Worm (Caenorhabditis elegans) whole organism, L4 larva: Measurements from ENCODE around the gene atf-7.
A peak's percentile ranks its signal among the peaks of the same experiment; 100 is the strongest.

ENCODE experiments used
- F10B5.3 ChIP-seq: sonication (generic microtip); optimal IDR thresholded peaks from 2 replicates; lab custom pipeline; 2016; ENCODE audit warnings: mild to moderate bottlenecking, missing genetic modification characterization, missing compliant biosample characterization
- Y75B8A.6 ChIP-seq: fragments of 200-800 bp; sonication (Bioruptor generic); IDR thresholded peaks from 2 replicates; pipeline ENCODE4 v1.3.6; 2022; ENCODE audit warnings: missing genetic modification reagents, missing genetic modification characterization, missing compliant biosample characterization
- ZK337.2 ChIP-seq: fragments of 200-800 bp; sonication (Bioruptor generic); IDR thresholded peaks from 2 replicates; pipeline ENCODE4 v1.3.6; 2022; ENCODE audit warnings: missing genetic modification reagents, missing genetic modification characterization, missing compliant biosample characterization
- ZK546.5 ChIP-seq, 2 experiments: sonication (generic microtip); optimal IDR thresholded peaks; 2 replicates each; lab custom pipeline; 2017; ENCODE audit warnings: missing biosample characterization in 2 of 2, missing genetic modification characterization in 2 of 2
- aha-1 ChIP-seq: fragments of 150-350 bp; peaks from one replicate; lab custom pipeline; 2014; ENCODE audit warnings: missing biosample characterization, missing genetic modification characterization
- ceh-20 ChIP-seq: fragments of 200-800 bp; sonication (Bioruptor generic); IDR thresholded peaks from 2 replicates; pipeline ENCODE4 v1.3.6; 2022; ENCODE audit warnings: missing genetic modification reagents, missing genetic modification characterization, missing compliant biosample characterization
- ceh-62 ChIP-seq: sonication (generic microtip); optimal IDR thresholded peaks from 2 replicates; lab custom pipeline; 2017; ENCODE audit warnings: missing biosample characterization, missing genetic modification characterization
- ctbp-1 ChIP-seq: fragments of 200-800 bp; sonication (Bioruptor generic); IDR thresholded peaks from 2 replicates; pipeline ENCODE4 v1.3.6; 2022; ENCODE audit warnings: missing genetic modification reagents, missing genetic modification characterization, missing compliant biosample characterization
- dmd-8 ChIP-seq: fragments of 200-800 bp; sonication (Bioruptor generic); IDR thresholded peaks from 2 replicates; pipeline ENCODE4 v1.3.6; 2022; ENCODE audit warnings: missing genetic modification characterization, missing compliant biosample characterization
- dmd-9 ChIP-seq: fragments of 200-800 bp; sonication (Bioruptor generic); IDR thresholded peaks from 2 replicates; pipeline ENCODE4 v1.3.6; 2022; ENCODE audit warnings: missing genetic modification reagents, missing genetic modification characterization, missing compliant biosample characterization
- dve-1 ChIP-seq: sonication (generic microtip); optimal IDR thresholded peaks from 2 replicates; lab custom pipeline; 2017; ENCODE audit warnings: antibody characterized with exemption, mild to moderate bottlenecking, missing genetic modification characterization, missing compliant biosample characterization; ENCODE audit not compliant: insufficient read depth
- egl-43 ChIP-seq: fragments of 200-800 bp; sonication (Bioruptor generic); IDR thresholded peaks from 2 replicates; pipeline ENCODE4 v1.3.6; 2022; ENCODE audit warnings: missing genetic modification reagents, missing genetic modification characterization, missing compliant biosample characterization
- hif-1 ChIP-seq, 2 experiments: sonication (generic microtip); optimal IDR thresholded peaks; 2 replicates each; lab custom pipeline; 2016 to 2017; ENCODE audit warnings: missing compliant biosample characterization in 2 of 2, missing genetic modification characterization in 2 of 2, missing genetic modification reagents in 2 of 2, missing genotype in 2 of 2, mild to moderate bottlenecking in 1 of 2
- hlh-30 ChIP-seq: sonication (generic microtip); optimal IDR thresholded peaks from 2 replicates; lab custom pipeline; 2017; ENCODE audit warnings: antibody characterized with exemption, mild to moderate bottlenecking, missing genetic modification characterization, missing compliant biosample characterization; ENCODE audit not compliant: insufficient read depth
- lin-15B ChIP-seq: fragments of 150-350 bp; sonication (generic microtip); optimal IDR thresholded peaks from 3 replicates; lab custom pipeline; 2014; ENCODE audit warnings: missing biosample characterization, missing genetic modification characterization
- madf-5 ChIP-seq, 2 experiments: fragments of 200-800 bp; sonication (Bioruptor generic); IDR thresholded peaks; 2 replicates each; pipeline ENCODE4 v1.3.6; 2022; ENCODE audit warnings: missing compliant biosample characterization in 2 of 2, missing genetic modification characterization in 2 of 2
- mes-2 ChIP-seq: sonication (generic microtip); optimal IDR thresholded peaks from 2 replicates; lab custom pipeline; 2016; ENCODE audit warnings: missing genotype, mild to moderate bottlenecking, missing genetic modification characterization, missing compliant biosample characterization; ENCODE audit not compliant: poor library complexity, severe bottlenecking
- nhr-10 ChIP-seq: fragments of 150-350 bp; optimal IDR thresholded peaks from 2 replicates; lab custom pipeline; 2014; ENCODE audit warnings: missing biosample characterization, missing genetic modification characterization
- nhr-48 ChIP-seq: sonication (generic microtip); optimal IDR thresholded peaks from 2 replicates; lab custom pipeline; 2016; ENCODE audit warnings: mild to moderate bottlenecking, missing genetic modification characterization, missing compliant biosample characterization
- pha-4 ChIP-seq, 2 experiments: fragments of 150-350 bp in 1 of 2; fragments of 200-800 bp in 1 of 2; sonication (Bioruptor generic) in 1 of 2; IDR thresholded peaks in 1 of 2; optimal IDR thresholded peaks in 1 of 2; 2 replicates each; pipeline versions ENCODE4 v1.3.6 to Lab custom; 2014 to 2022; ENCODE audit warnings: missing genetic modification characterization in 2 of 2, missing genetic modification reagents in 2 of 2, missing biosample characterization in 1 of 2, missing compliant biosample characterization in 1 of 2
- php-3 ChIP-seq: fragments of 200-800 bp; sonication (Bioruptor generic); IDR thresholded peaks from 2 replicates; pipeline ENCODE4 v1.3.6; 2022; ENCODE audit warnings: missing genetic modification reagents, missing genetic modification characterization, missing compliant biosample characterization
- rbr-2 ChIP-seq: sonication (generic microtip); optimal IDR thresholded peaks from 2 replicates; lab custom pipeline; 2016; ENCODE audit warnings: missing genotype, missing genetic modification characterization, missing compliant biosample characterization
- unc-130 ChIP-seq: sonication (generic microtip); optimal IDR thresholded peaks from 2 replicates; lab custom pipeline; 2016; ENCODE audit warnings: missing genetic modification reagents, missing genetic modification characterization, missing compliant biosample characterization
- unc-39 ChIP-seq: sonication (generic microtip); optimal IDR thresholded peaks from 2 replicates; lab custom pipeline; 2017; ENCODE audit warnings: missing biosample characterization, missing genetic modification characterization
- unc-62 ChIP-seq, 3 experiments: fragments of 150-350 bp in 1 of 3; sonication (generic microtip); optimal IDR thresholded peaks in 2 of 3; peaks in 1 of 3; 1 replicate in 1 of 3; 2 replicates in 2 of 3; lab custom pipeline; 2014 to 2017; ENCODE audit warnings: missing biosample characterization in 3 of 3, missing genetic modification characterization in 3 of 3, missing genetic modification reagents in 3 of 3, missing genotype in 1 of 3
- vab-7 ChIP-seq: fragments of 200-800 bp; sonication (Bioruptor generic); IDR thresholded peaks from 2 replicates; pipeline ENCODE4 v1.3.6; 2022; ENCODE audit warnings: missing genetic modification reagents, missing genetic modification characterization, missing compliant biosample characterization
- zfp-3 ChIP-seq: fragments of 200-800 bp; sonication (Bioruptor generic); conservative IDR thresholded peaks from 2 replicates; pipeline ENCODE4 v1.3.6; 2022; ENCODE audit warnings: missing genetic modification reagents, missing genetic modification characterization, missing compliant biosample characterization

Gene atf-7

DNA sequence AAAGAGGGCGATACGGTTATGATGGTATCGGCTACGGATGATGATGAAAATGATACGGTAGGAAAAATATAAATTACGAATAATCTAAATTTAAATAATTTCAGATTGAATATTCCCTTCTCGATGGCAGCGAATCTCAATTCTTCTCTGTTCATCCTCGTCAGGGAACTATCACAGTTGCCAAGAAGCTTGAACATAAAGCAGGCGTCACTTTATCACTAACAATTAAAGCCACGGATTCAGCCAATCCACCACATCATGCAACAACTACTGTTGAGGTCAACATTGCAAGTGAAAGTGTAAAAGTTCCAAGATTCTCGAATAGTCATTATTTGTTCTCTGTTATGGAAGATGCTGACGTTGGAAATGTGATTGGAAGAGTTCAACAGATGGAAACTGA lies 32.1 kb upstream of the atf-7 start:
- TF ChIP-seq unc-62 (GFP tag; optimal IDR thresholded peaks at IDR 0.05 in 1 of 2; lab: Kevin White, UChicago), result peak in 1 of 2 experiments; percentile 90
- TF ChIP-seq unc-62 (tag; optimal IDR thresholded peaks at IDR 0.05; lab: Kevin White, UChicago), result no peak
- TF ChIP-seq zfp-3, result no peak

DNA sequence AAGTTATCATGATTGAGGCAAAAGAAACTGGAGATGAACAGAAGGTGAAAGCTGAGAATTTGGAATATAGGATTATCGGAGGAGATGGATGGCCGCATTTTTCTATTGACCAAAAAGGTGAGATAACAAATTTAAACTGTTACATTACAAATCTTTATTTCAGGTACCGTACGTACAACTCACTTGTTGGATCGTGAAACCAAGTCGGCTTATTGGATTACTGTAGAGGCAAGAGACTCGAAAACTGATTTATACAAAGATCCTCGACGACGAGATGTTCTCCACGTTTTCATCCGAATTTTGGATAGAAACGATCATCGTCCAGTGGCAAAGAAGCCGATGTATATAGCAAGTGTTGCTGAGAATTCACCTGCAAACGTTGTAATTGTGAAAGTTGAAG lies 27.2 kb upstream of the atf-7 start:
- peak in 1 of 2 experiments; percentile 92 for TF ChIP-seq unc-62 (GFP tag; optimal IDR thresholded peaks at IDR 0.05 in 1 of 2; lab: Kevin White, UChicago)
- TF ChIP-seq unc-62 (tag; optimal IDR thresholded peaks at IDR 0.05; lab: Kevin White, UChicago), result no peak
- TF ChIP-seq aha-1 (tag; lab: Kevin White, UChicago), result peak; percentile 5
- TF ChIP-seq ceh-62 (tag; lab: Kevin White, UChicago), result no peak

DNA sequence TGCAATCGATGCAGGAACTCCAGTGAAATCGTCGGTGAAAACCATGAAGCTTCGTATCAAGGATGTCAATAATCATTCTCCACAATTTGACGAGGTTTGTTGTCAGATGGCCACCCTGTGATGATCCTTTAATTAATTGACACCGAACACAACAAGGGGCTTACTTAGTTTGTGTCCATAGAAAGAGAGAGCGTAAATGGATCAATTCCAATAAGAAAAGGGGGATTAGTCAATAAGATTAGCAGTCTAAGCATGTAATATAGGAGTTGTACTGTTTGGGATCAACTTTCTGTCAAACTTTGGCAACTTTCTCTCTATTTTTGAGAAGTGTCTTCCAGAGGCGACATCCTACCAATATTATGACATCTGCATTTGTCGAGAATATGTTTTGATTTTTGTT lies 25.2 kb upstream of the atf-7 start:
- TF ChIP-seq ZK546.5 (tag; optimal IDR thresholded peaks at IDR 0.05; lab: Kevin White, UChicago), result no peak
- no peak for TF ChIP-seq php-3
- TF ChIP-seq zfp-3, result no peak
- TF ChIP-seq unc-62 (GFP tag; optimal IDR thresholded peaks at IDR 0.05 in 1 of 2; lab: Kevin White, UChicago), result no peak
- TF ChIP-seq unc-62 (tag; optimal IDR thresholded peaks at IDR 0.05; lab: Kevin White, UChicago), result no peak
- TF ChIP-seq Y75B8A.6 (GFP tag; lab: Robert Waterston, UW), result no peak
- no peak for TF ChIP-seq ctbp-1 (GFP tag; lab: Robert Waterston, UW)
- TF ChIP-seq nhr-10 (tag; lab: Kevin White, UChicago), result no peak
- no peak for TF ChIP-seq dve-1
- no peak for TF ChIP-seq ceh-20
- TF ChIP-seq F10B5.3, result no peak
- TF ChIP-seq lin-15B, result no peak
- no peak for TF ChIP-seq ZK337.2 (GFP tag; lab: Robert Waterston, UW)

DNA sequence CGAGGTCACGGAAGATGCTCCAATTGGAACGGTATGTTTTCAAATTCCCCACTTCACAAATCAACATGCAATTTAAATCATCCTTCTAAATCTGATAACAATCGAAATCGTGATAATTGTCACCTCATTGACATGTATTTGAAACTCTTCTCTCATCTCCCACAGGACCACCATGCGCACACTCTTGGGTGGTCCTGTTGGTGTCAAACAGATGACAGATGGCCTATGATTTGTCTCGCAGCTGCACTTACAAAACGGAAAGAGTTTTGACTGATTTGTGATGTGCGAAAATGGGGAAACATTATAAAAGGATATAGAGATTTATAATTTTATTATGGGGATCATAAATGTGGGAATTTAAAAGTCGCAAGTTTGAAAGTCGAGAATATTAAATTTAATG lies 24.6 kb upstream of the atf-7 start:
- TF ChIP-seq unc-62 (GFP tag; optimal IDR thresholded peaks at IDR 0.05 in 1 of 2; lab: Kevin White, UChicago), result peak in 1 of 2 experiments; percentile 89
- TF ChIP-seq unc-62 (tag; optimal IDR thresholded peaks at IDR 0.05; lab: Kevin White, UChicago), result no peak
- TF ChIP-seq hlh-30, result no peak

DNA sequence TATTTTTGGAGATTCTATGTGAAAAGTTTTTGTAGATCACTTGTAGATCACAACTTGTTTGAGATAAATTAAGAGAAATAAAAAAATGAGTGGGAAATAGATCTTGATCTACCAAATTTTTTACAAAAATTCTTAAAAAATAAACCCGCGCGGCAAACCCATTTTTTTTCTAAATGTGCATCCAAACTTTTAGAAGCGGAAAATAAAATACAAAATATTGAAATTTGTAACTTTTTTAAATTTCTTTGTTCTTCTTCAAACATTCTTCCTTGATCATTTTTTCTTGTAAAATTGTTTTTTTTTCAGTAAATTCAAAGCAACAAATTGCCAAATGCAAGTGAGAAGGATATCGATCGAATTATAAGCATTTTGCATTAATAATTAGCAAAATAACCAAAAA lies 21.2 kb upstream of the atf-7 start, which contains the start of gene cdh-4:
Gene cdh-4 (plus strand): TSS at position 301 of the 400 bp plus-strand sequence.
- TF ChIP-seq unc-130, result no peak
- TF ChIP-seq unc-39 (tag; lab: Kevin White, UChicago), result no peak
- TF ChIP-seq madf-5 (GFP tag; IDR thresholded peaks at IDR 0.05; lab: Robert Waterston, UW), result no peak
- no peak for TF ChIP-seq egl-43 (GFP tag; lab: Robert Waterston, UW)
- TF ChIP-seq dmd-8 (GFP tag; lab: Robert Waterston, UW), result no peak
- TF ChIP-seq pha-4 (GFP tag; IDR thresholded peaks at IDR 0.05; lab: Robert Waterston, UW), result no peak
- no peak for TF ChIP-seq pha-4 (tag; optimal IDR thresholded peaks at IDR 0.05; lab: Kevin White, UChicago)
- no peak for TF ChIP-seq php-3

DNA sequence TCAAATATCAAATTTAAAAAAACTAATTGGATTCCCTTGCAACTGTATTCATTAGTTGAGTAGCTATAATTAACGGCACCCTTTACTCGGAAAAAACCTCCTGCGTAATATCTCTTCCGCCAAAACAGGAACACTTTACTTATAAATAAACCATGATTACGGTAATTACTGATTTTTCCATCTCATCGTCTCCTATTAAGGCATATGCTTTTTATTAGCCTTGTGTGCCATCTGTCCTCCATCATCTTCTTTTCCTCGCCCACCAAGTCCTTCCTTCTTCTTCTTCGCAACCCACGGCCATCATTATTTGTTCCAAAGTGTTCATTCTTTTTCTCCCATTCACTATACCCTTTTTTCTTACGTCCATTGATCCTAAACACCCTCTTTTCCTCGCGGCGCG lies 20.6 kb upstream of the atf-7 start:
- TF ChIP-seq php-3 (no peak), unc-62 (GFP tag; optimal IDR thresholded peaks at IDR 0.05 in 1 of 2; lab: Kevin White, UChicago) (peak in 1 of 2 experiments; percentile 60), unc-62 (tag; optimal IDR thresholded peaks at IDR 0.05; lab: Kevin White, UChicago) (no peak)

DNA sequence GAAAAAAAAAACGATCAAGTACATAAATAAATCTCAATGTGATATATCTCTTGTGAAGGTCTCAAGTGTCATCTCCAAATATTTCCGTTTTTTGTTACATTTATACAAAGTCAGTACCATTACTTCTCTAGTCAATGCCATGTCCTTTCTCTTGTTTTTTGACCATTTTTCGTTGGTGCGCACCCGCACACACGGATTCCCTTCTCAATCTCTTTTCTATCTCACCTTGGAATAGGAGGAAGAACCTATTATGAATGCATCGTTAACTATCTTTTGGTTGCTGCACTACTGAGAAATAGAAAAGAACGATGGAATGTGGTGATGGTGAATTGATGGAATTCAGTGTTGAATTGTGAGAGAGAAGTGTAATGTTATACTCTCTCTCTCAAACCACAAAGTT lies 18.9 kb upstream of the atf-7 start:
- TF ChIP-seq vab-7 (GFP tag; lab: Robert Waterston, UW), result no peak
- no peak for TF ChIP-seq rbr-2 (tag; lab: Kevin White, UChicago)
- no peak for TF ChIP-seq nhr-48
- no peak for TF ChIP-seq ZK546.5 (tag; optimal IDR thresholded peaks at IDR 0.05; lab: Kevin White, UChicago)
- no peak for TF ChIP-seq mes-2 (tag; lab: Kevin White, UChicago)
- TF ChIP-seq dmd-9 (GFP tag; lab: Robert Waterston, UW), result no peak
- TF ChIP-seq hif-1 (tag; optimal IDR thresholded peaks at IDR 0.05; lab: Kevin White, UChicago), result no peak
